Worm (Caenorhabditis elegans) whole organism, early embryonic: ENCODE measurements around the gene B0001.7.
"Not testable (repeated sequence)": the region's sequence is repeated elsewhere in the genome, so short reads cannot be mapped to it uniquely, and the experiment has no call there.

ENCODE experiments used
- aly-1 ChIP-seq: sonication (generic microtip); optimal IDR thresholded peaks from 2 replicates; lab custom pipeline; 2016; ENCODE audit warnings: missing genetic modification characterization, missing compliant biosample characterization
- ama-1 ChIP-seq: fragments of 150-350 bp; optimal IDR thresholded peaks from 2 replicates; lab custom pipeline; 2014
- ceh-13 ChIP-seq: fragments of 200-800 bp; sonication (Bioruptor generic); optimal IDR thresholded peaks from 2 replicates; lab custom pipeline; 2018; ENCODE audit warnings: mild to moderate bottlenecking, missing genetic modification characterization, missing compliant biosample characterization
- hmbx-1 ChIP-seq: sonication (generic microtip); optimal IDR thresholded peaks from 2 replicates; lab custom pipeline; 2016; ENCODE audit warnings: mild to moderate bottlenecking, missing genetic modification characterization, missing compliant biosample characterization
- scrt-1 ChIP-seq: fragments of 200-800 bp; sonication (Bioruptor generic); IDR thresholded peaks from 2 replicates; pipeline ENCODE4 v1.3.6; 2022; ENCODE audit warnings: missing genetic modification characterization, missing compliant biosample characterization
- sea-1 ChIP-seq: fragments of 200-800 bp; sonication (Bioruptor generic); conservative IDR thresholded peaks from 2 replicates; pipeline ENCODE4 v1.3.6; 2022; ENCODE audit warnings: missing genetic modification characterization, missing compliant biosample characterization
- tbx-37 ChIP-seq: fragments of 200-800 bp; sonication (Bioruptor generic); conservative IDR thresholded peaks from 2 replicates; pipeline ENCODE4 v1.3.6; 2022; ENCODE audit warnings: missing genetic modification reagents, missing genetic modification characterization, missing compliant biosample characterization
- tra-4 ChIP-seq: sonication (generic microtip); optimal IDR thresholded peaks from 2 replicates; lab custom pipeline; 2017; ENCODE audit warnings: missing genetic modification characterization, missing compliant biosample characterization

DNA sequence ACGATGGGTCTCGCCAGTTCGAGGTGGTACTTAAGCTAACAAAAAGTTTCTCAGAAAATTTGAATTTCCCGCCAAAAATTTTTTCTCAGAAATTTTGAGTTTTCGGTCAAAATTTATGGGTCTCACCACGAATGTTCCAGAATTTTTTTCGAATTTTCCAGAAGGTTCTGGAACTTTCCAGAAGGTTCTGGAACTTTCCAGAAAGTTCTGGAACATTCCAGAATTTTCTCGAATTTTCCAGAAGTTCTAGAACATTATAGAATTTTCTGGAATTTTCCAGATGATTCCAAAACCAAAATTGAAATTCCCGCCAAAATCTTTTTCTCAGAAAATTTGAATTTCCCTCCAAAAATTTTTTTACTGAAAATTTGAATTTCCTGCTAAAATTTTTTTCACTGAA lies 1.8 kb upstream of the B0001.7 start:
- TF ChIP-seq tra-4 (tag; lab: Kevin White, UChicago); ama-1; sea-1 (GFP tag; lab: Robert Waterston, UW); tbx-37 (GFP tag; lab: Robert Waterston, UW); ceh-13; scrt-1 (GFP tag; lab: Robert Waterston, UW); hmbx-1 (tag; lab: Kevin White, UChicago); aly-1: not testable (repeated sequence)
